Worm (Caenorhabditis elegans): Measurements from ENCODE around the gene Y62H9A.12.

DNA sequence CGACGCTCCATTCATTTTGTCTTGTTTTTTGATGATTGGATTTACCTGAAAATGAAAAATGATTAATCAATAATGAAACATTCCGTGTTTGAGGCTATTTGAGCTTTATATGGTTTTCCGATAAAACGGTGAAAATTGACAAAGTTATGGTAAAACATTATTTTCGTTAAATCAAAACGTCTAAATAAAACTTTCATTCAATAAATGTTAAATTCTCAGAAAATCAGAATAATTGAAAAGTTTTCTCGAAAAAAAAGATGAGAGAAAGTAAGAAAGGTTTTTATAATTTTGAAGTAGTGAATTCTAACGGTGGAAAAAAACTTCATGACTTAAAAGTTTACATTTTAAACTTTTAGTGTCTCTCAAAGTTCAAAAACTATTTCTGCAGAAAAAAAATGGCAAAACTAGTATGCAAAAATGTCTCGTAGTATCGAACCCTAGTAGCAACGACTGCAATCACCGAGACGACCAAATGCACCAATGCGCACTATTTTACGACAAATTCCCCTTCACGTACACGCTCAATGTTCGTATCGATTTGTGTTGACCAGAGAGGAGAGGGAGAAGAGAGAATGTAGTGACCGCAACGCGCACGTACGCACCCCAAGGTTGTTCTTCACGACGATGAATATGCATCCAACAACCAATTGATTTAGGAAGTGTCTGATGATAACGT lies 33.0 kb downstream of the Y62H9A.12 start, which contains the start of gene nfya-1:
- TF ChIP-seq tbx-11 (GFP tag; IDR thresholded peaks at IDR 0.05) (no peak), flt-1 (GFP tag; IDR thresholded peaks at IDR 0.05) (no peak), ets-7 (tag; optimal IDR thresholded peaks at IDR 0.05) (no peak), ama-1 (optimal IDR thresholded peaks at IDR 0.05) (no peak), hmbx-1 (tag; optimal IDR thresholded peaks at IDR 0.05) (no peak), B0310.2 (tag; optimal IDR thresholded peaks at IDR 0.05) (no peak), scrt-1 (GFP tag; IDR thresholded peaks at IDR 0.05) (no peak)
